Worm (Caenorhabditis elegans) whole organism, L4/young adult: ENCODE measurements around the gene rps-23.

ENCODE experiments used
- W03F9.2 ChIP-seq: fragments of 150-350 bp; optimal IDR thresholded peaks from 2 replicates; lab custom pipeline; 2014; ENCODE audit warnings: missing biosample characterization, missing genetic modification characterization
- him-1 ChIP-seq: sonication (generic microtip); optimal IDR thresholded peaks from 2 replicates; lab custom pipeline; 2016; ENCODE audit warnings: missing genotype, missing genetic modification reagents, missing genetic modification characterization, missing compliant biosample characterization

ce11 chrIV:12391003-12391637 is at the start of gene rps-23, which contains the start of gene dpm-3:
- peak; percentile 87 for TF ChIP-seq him-1 (tag; lab: Kevin White, UChicago)
- peak; percentile 94 for TF ChIP-seq W03F9.2 (tag; lab: Kevin White, UChicago)
